Worm (Caenorhabditis elegans): ENCODE data around the gene cpar-1.

cpar-1 gene

DNA sequence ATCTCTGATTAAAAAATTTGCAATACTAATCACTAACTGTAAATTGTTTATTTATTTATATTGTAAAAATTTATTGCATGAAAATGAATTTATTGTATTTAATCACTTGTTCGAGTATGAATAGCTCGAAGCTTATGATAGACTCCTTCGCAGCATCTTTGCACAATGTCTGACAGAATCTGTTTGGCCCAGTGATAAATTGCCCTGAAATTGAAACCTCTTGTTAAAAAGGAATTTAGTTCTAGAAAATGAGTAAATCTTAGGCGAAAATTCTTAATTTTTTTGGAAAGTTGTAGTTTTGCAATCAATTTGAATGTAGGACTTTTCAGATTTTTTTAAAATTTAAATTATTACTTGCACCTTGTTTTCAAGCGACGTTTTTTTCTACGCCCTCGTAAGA lies 1.1 kb downstream of the cpar-1 start:
- TF ChIP-seq fkh-10 (GFP tag; optimal IDR thresholded peaks at IDR 0.05) (no peak), lim-6 (tag; optimal IDR thresholded peaks at IDR 0.05) (no peak), T23F11.4 (GFP tag; optimal IDR thresholded peaks at IDR 0.05) (no peak), unc-42 (tag; optimal IDR thresholded peaks at IDR 0.05) (no peak), hlh-30 (tag; optimal IDR thresholded peaks at IDR 0.05; ENCODE audit: insufficient read depth) (no peak), pros-1 (tag; optimal IDR thresholded peaks at IDR 0.05) (no peak)

ce11 chrIII:9439399-9439798 lies 5.5 kb downstream of the cpar-1 start, which contains the start of gene F54C8.1:
Gene F54C8.1, plus strand, starts transcription at chrIII:9439699.
- TF ChIP-seq K02D7.2 (tag; optimal IDR thresholded peaks at IDR 0.05), result no peak

DNA sequence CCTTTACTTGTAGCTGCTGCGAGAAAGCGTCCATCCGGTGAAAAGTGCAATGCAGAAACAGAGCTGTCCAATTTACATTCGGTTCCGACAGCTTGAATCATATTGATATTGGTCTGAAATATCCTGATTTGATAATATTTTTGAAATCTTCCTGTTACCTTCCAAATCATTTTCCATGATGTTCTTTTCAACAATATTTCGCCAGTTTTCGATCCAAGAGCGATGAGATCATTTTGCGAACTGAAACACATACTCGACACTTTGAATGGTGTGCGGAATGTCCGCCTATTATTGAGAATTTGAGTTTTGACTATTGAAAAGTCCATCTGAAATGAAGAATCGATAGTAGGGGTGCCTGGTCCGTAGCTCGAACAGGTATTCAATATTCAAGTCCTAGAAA lies 7.3 kb downstream of the cpar-1 start, which contains the start of gene emb-30:
TSS of gene emb-30 (minus strand) at position 328 of the 400 bp plus-strand sequence.
- TF ChIP-seq C38D4.7 (GFP tag; optimal IDR thresholded peaks at IDR 0.05), result no peak

ce11 chrIII:9442846-9443245 lies 9.0 kb downstream of the cpar-1 start:
- TF ChIP-seq rnt-1 (tag; optimal IDR thresholded peaks at IDR 0.05), result no peak

- TF ChIP-seq madf-2 (tag; optimal IDR thresholded peaks at IDR 0.05) (peak; percentile 35), rnt-1 (tag; optimal IDR thresholded peaks at IDR 0.05) (peak; percentile 64), ceh-31 (tag; optimal IDR thresholded peaks at IDR 0.05) (peak; percentile 77), sdc-2 (tag; optimal IDR thresholded peaks at IDR 0.05) (no peak), pat-9 (tag; optimal IDR thresholded peaks at IDR 0.05) (no peak), pros-1 (tag; optimal IDR thresholded peaks at IDR 0.05) (peak; percentile 21), ceh-48 (tag; optimal IDR thresholded peaks at IDR 0.05) (peak; percentile 99), che-1 (tag; optimal IDR thresholded peaks at IDR 0.05) (no peak), hlh-15 (tag; optimal IDR thresholded peaks at IDR 0.05) (no peak), K09A11.1 (tag; optimal IDR thresholded peaks at IDR 0.05; ENCODE audit: insufficient read depth) (peak; percentile 51), fkh-6 (tag; optimal IDR thresholded peaks at IDR 0.05) (no peak), hlh-8 (tag; optimal IDR thresholded peaks at IDR 0.05) (peak; percentile 60), pax-1 (tag; optimal IDR thresholded peaks at IDR 0.05) (peak; percentile 52), ceh-9 (tag; optimal IDR thresholded peaks at IDR 0.05) (no peak), ahr-1 (tag; optimal IDR thresholded peaks at IDR 0.05) (no peak), nfya-1 (tag; optimal IDR thresholded peaks at IDR 0.05) (peak; percentile 92), unc-3 (GFP tag; conservative IDR thresholded peaks at IDR 0.05) (peak; percentile 38; the same call in 1 of the 2 replicates), unc-3 (tag; optimal IDR thresholded peaks at IDR 0.05) (no peak), ceh-34 (tag; optimal IDR thresholded peaks at IDR 0.05) (peak; percentile 75), ceh-18 (tag; optimal IDR thresholded peaks at IDR 0.05) (peak; percentile 67), tbx-7 (tag; optimal IDR thresholded peaks at IDR 0.05) (no peak), ceh-14 (tag; optimal IDR thresholded peaks at IDR 0.05) (no peak), hlh-6 (tag; optimal IDR thresholded peaks at IDR 0.05) (no peak), C08G9.2 (tag; optimal IDR thresholded peaks at IDR 0.05) (no peak), ceh-2 (tag; optimal IDR thresholded peaks at IDR 0.05) (peak; percentile 1), unc-55 (GFP tag; optimal IDR thresholded peaks at IDR 0.05) (peak; percentile 65), dve-1 (tag; optimal IDR thresholded peaks at IDR 0.05) (peak; percentile 78), elt-2 (tag; optimal IDR thresholded peaks at IDR 0.05) (no peak), ets-4 (tag; optimal IDR thresholded peaks at IDR 0.05) (peak; percentile 19), pag-3 (tag; optimal IDR thresholded peaks at IDR 0.05; ENCODE audit: borderline replicate concordance) (no peak), unc-42 (tag; optimal IDR thresholded peaks at IDR 0.05) (peak; percentile 64), nhr-232 (tag; optimal IDR thresholded peaks at IDR 0.05) (no peak), tbx-2 (tag; optimal IDR thresholded peaks at IDR 0.05) (peak; percentile 82), hlh-30 (tag; optimal IDR thresholded peaks at IDR 0.05; ENCODE audit: insufficient read depth) (peak; percentile 72), odd-2 (tag; optimal IDR thresholded peaks at IDR 0.05) (no peak), ama-1 (optimal IDR thresholded peaks at IDR 0.05) (no peak), sox-2 (GFP tag; IDR thresholded peaks at IDR 0.05) (peak; percentile 26; the same call in 1 of the 2 replicates), ceh-30 (tag; optimal IDR thresholded peaks at IDR 0.05) (peak; percentile 64), pha-2 (tag; optimal IDR thresholded peaks at IDR 0.05) (peak; percentile 21)
These were observed 9.7 kb downstream of the cpar-1 start, which contains the start of gene pir-2 for ce11 chrIII:9443417-9444027. Gene pir-2, minus strand, starts transcription at chrIII:9443634.

All from whole organism, late embryonic.